Worm (Caenorhabditis elegans) whole organism, L1 larva: ENCODE data around the gene gldi-5.

ENCODE experiments used
- C04F5.9 ChIP-seq: sonication (generic microtip); optimal IDR thresholded peaks from 2 replicates; lab custom pipeline; 2016; ENCODE audit warnings: missing genetic modification characterization, missing compliant biosample characterization
- C16A3.4 ChIP-seq: fragments of 150-350 bp; optimal IDR thresholded peaks from 2 replicates; lab custom pipeline; 2014; ENCODE audit warnings: missing biosample characterization, missing genetic modification characterization
- C34B4.2 ChIP-seq: sonication (generic microtip); optimal IDR thresholded peaks from 2 replicates; lab custom pipeline; 2017; ENCODE audit warnings: mild to moderate bottlenecking, missing genetic modification characterization, missing compliant biosample characterization
- F16B12.6 ChIP-seq: fragments of 150-350 bp; optimal IDR thresholded peaks from 2 replicates; lab custom pipeline; 2014; ENCODE audit warnings: missing biosample characterization, missing genetic modification characterization
- alr-1 ChIP-seq: fragments of 200-800 bp; sonication (Bioruptor generic); optimal IDR thresholded peaks from 2 replicates; lab custom pipeline; 2018; ENCODE audit warnings: borderline replicate concordance, mild to moderate bottlenecking, missing genetic modification characterization, missing compliant biosample characterization
- aly-2 ChIP-seq: fragments of 150-350 bp; optimal IDR thresholded peaks from 2 replicates; lab custom pipeline; 2014; ENCODE audit warnings: missing biosample characterization, missing genetic modification characterization
- blmp-1 ChIP-seq: fragments of 150-350 bp; optimal IDR thresholded peaks from 2 replicates; lab custom pipeline; 2014; ENCODE audit warnings: missing biosample characterization, missing genetic modification characterization
- ceh-8 ChIP-seq: fragments of 200-800 bp; sonication (Bioruptor generic); optimal IDR thresholded peaks from 2 replicates; lab custom pipeline; 2018; ENCODE audit warnings: mild to moderate bottlenecking, missing genetic modification characterization, moderate library complexity, missing compliant biosample characterization
- ces-1 ChIP-seq: fragments of 150-350 bp; optimal IDR thresholded peaks from 2 replicates; lab custom pipeline; 2014; ENCODE audit warnings: missing biosample characterization, missing genetic modification reagents, missing genetic modification characterization
- dpl-1 ChIP-seq, 3 experiments: fragments of 150-350 bp in 2 of 3; sonication (generic microtip) in 1 of 3; optimal IDR thresholded peaks; 2 replicates each; lab custom pipeline; 2014 to 2017; ENCODE audit warnings: missing biosample characterization in 3 of 3, missing genetic modification characterization in 3 of 3, missing genetic modification reagents in 3 of 3
- dsc-1 ChIP-seq: sonication (generic microtip); optimal IDR thresholded peaks from 2 replicates; lab custom pipeline; 2016; ENCODE audit warnings: mild to moderate bottlenecking, missing genetic modification characterization, missing compliant biosample characterization
- efl-1 ChIP-seq, 4 experiments: fragments of 150-350 bp; optimal IDR thresholded peaks in 3 of 4; peaks in 1 of 4; 1 replicate in 1 of 4; 2 replicates in 3 of 4; lab custom pipeline; 2014; ENCODE audit warnings: missing biosample characterization in 2 of 4, missing genetic modification characterization in 2 of 4, missing genetic modification reagents in 2 of 4
- egl-27 ChIP-seq, 2 experiments: fragments of 150-350 bp in 1 of 2; sonication (generic microtip); optimal IDR thresholded peaks; 3 replicates each; lab custom pipeline; 2017 to 2018; ENCODE audit warnings: missing biosample characterization in 2 of 2, missing genetic modification characterization in 2 of 2, missing genetic modification reagents in 2 of 2
- elt-3 ChIP-seq, 6 experiments: fragments of 150-350 bp in 1 of 6; sonication (generic microtip); optimal IDR thresholded peaks; 2 replicates each; lab custom pipeline; 2017 to 2018; ENCODE audit warnings: missing biosample characterization in 6 of 6, missing genetic modification characterization in 6 of 6, inconsistent platforms in 1 of 6
- fkh-4 ChIP-seq: sonication (generic microtip); optimal IDR thresholded peaks from 2 replicates; lab custom pipeline; 2016; ENCODE audit warnings: missing compliant biosample characterization, missing genetic modification characterization, borderline replicate concordance
- grh-1 ChIP-seq: fragments of 200-800 bp; sonication (Bioruptor generic); IDR thresholded peaks from 2 replicates; pipeline ENCODE4 v1.3.6; 2022; ENCODE audit warnings: missing genetic modification reagents, missing genetic modification characterization, missing compliant biosample characterization
- hlh-4 ChIP-seq: sonication (generic microtip); optimal IDR thresholded peaks from 2 replicates; lab custom pipeline; 2016; ENCODE audit warnings: mild to moderate bottlenecking, missing genetic modification characterization, missing compliant biosample characterization
- irx-1 ChIP-seq: sonication (generic microtip); optimal IDR thresholded peaks from 2 replicates; lab custom pipeline; 2016; ENCODE audit warnings: missing genetic modification characterization, missing compliant biosample characterization
- lin-13 ChIP-seq: fragments of 150-350 bp; optimal IDR thresholded peaks from 2 replicates; lab custom pipeline; 2014; ENCODE audit warnings: missing biosample characterization, missing genetic modification reagents, missing genetic modification characterization
- lin-15B ChIP-seq: fragments of 150-350 bp; sonication (generic microtip); optimal IDR thresholded peaks from 3 replicates; lab custom pipeline; 2014; ENCODE audit warnings: missing biosample characterization, missing genetic modification characterization
- lin-35 ChIP-seq, 2 experiments: fragments of 150-350 bp; optimal IDR thresholded peaks; 2 replicates each; lab custom pipeline; 2014; ENCODE audit warnings: missing biosample characterization in 2 of 2, missing genetic modification characterization in 2 of 2, missing genetic modification reagents in 2 of 2
- lin-39 ChIP-seq: fragments of 150-350 bp; optimal IDR thresholded peaks from 2 replicates; lab custom pipeline; 2014; ENCODE audit warnings: missing biosample characterization, missing genetic modification reagents, missing genetic modification characterization
- lsy-2 ChIP-seq, 2 experiments: fragments of 150-350 bp; optimal IDR thresholded peaks; 2 replicates each; lab custom pipeline; 2014; ENCODE audit warnings: missing biosample characterization in 2 of 2, missing genetic modification characterization in 2 of 2
- mep-1 ChIP-seq: fragments of 150-350 bp; optimal IDR thresholded peaks from 2 replicates; lab custom pipeline; 2014; ENCODE audit warnings: missing biosample characterization, missing genetic modification characterization
- nhr-19 ChIP-seq: fragments of 200-800 bp; sonication (Bioruptor generic); conservative IDR thresholded peaks from 2 replicates; pipeline ENCODE4 v1.3.6; 2022; ENCODE audit warnings: missing genetic modification characterization, missing compliant biosample characterization
- nhr-20 ChIP-seq: sonication (generic microtip); optimal IDR thresholded peaks from 2 replicates; lab custom pipeline; 2016; ENCODE audit warnings: mild to moderate bottlenecking, missing genetic modification characterization, missing compliant biosample characterization
- nhr-47 ChIP-seq: sonication (generic microtip); optimal IDR thresholded peaks from 2 replicates; lab custom pipeline; 2016; ENCODE audit warnings: mild to moderate bottlenecking, missing genetic modification characterization, moderate library complexity, missing compliant biosample characterization
- nhr-71 ChIP-seq: sonication (generic microtip); optimal IDR thresholded peaks from 2 replicates; lab custom pipeline; 2016; ENCODE audit warnings: mild to moderate bottlenecking, missing genetic modification characterization, moderate library complexity, missing compliant biosample characterization
- nhr-76 ChIP-seq: sonication (generic microtip); optimal IDR thresholded peaks from 2 replicates; lab custom pipeline; 2017; ENCODE audit warnings: missing biosample characterization, missing genetic modification characterization
- nhr-77 ChIP-seq: fragments of 150-350 bp; optimal IDR thresholded peaks from 2 replicates; lab custom pipeline; 2014; ENCODE audit warnings: missing biosample characterization, missing genetic modification characterization
- nhr-85 ChIP-seq: sonication (generic microtip); peaks from one replicate; lab custom pipeline; 2016; ENCODE audit warnings: missing genetic modification characterization, inconsistent platforms, missing compliant biosample characterization
- nhr-90 ChIP-seq: sonication (generic microtip); optimal IDR thresholded peaks from 2 replicates; lab custom pipeline; 2016; ENCODE audit warnings: mild to moderate bottlenecking, missing genetic modification characterization, missing compliant biosample characterization; ENCODE audit not compliant: poor library complexity
- pag-3 ChIP-seq: sonication (generic microtip); optimal IDR thresholded peaks from 2 replicates; lab custom pipeline; 2017; ENCODE audit warnings: missing genetic modification characterization, mild to moderate bottlenecking, missing compliant biosample characterization, antibody characterized with exemption, borderline replicate concordance; ENCODE audit not compliant: insufficient read depth
- pax-3 ChIP-seq: fragments of 200-800 bp; sonication (Bioruptor generic); optimal IDR thresholded peaks from 2 replicates; lab custom pipeline; 2018; ENCODE audit warnings: mild to moderate bottlenecking, missing genetic modification characterization, moderate library complexity, missing compliant biosample characterization
- skn-1 ChIP-seq: fragments of 150-350 bp; optimal IDR thresholded peaks from 2 replicates; lab custom pipeline; 2014; ENCODE audit warnings: missing biosample characterization, missing genetic modification characterization
- sup-37 ChIP-seq: fragments of 200-800 bp; sonication (Bioruptor generic); optimal IDR thresholded peaks from 2 replicates; lab custom pipeline; 2018; ENCODE audit warnings: mild to moderate bottlenecking, missing genetic modification characterization, missing compliant biosample characterization
- tlp-1 ChIP-seq: fragments of 150-350 bp; optimal IDR thresholded peaks from 2 replicates; lab custom pipeline; 2014; ENCODE audit warnings: missing biosample characterization, missing genetic modification characterization
- unc-130 ChIP-seq: fragments of 150-350 bp; optimal IDR thresholded peaks from 2 replicates; lab custom pipeline; 2017; ENCODE audit warnings: missing biosample characterization, missing genetic modification characterization, inconsistent platforms
- unc-86 ChIP-seq: sonication (generic microtip); optimal IDR thresholded peaks from 2 replicates; lab custom pipeline; 2016; ENCODE audit warnings: missing genetic modification characterization, missing compliant biosample characterization
- unc-98 ChIP-seq: fragments of 200-800 bp; sonication (Bioruptor generic); IDR thresholded peaks from 2 replicates; pipeline ENCODE4 v1.3.6; 2022; ENCODE audit warnings: missing genetic modification characterization, missing compliant biosample characterization
- zag-1 ChIP-seq: fragments of 150-350 bp; optimal IDR thresholded peaks from 2 replicates; lab custom pipeline; 2014; ENCODE audit warnings: missing biosample characterization, missing genetic modification characterization
- ztf-11 ChIP-seq, 2 experiments: sonication (generic microtip); optimal IDR thresholded peaks; 2 replicates each; lab custom pipeline; 2016 to 2017; ENCODE audit warnings: missing genetic modification characterization in 2 of 2, missing biosample characterization in 1 of 2, missing compliant biosample characterization in 1 of 2
- ztf-4 ChIP-seq: fragments of 150-350 bp; optimal IDR thresholded peaks from 2 replicates; lab custom pipeline; 2014; ENCODE audit warnings: missing biosample characterization, missing genetic modification characterization

The gldi-5 gene

DNA sequence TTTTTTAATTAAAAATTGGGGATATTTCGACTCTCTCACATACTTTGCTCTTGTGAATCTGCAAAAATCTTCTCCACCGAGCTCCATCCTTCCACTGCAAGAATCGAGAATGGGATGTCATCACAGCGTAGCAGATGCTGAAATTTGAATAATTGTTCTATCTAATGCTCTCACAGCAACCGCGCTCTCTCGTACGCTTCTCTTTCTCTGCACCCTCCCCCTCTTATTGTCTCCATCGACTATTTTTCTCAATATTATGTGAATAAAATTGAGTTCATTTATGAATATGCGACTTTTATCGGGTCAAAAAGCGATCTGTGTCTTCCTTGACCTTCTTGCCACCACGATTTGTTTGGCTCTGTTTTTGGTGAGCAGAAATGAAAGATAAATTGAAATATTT is 7.7 kb upstream of the gldi-5 start, which contains the start of gene F34D10.3:
Gene F34D10.3 (plus strand): TSS at position 249 of the 400 bp plus-strand sequence.
- TF ChIP-seq efl-1 (optimal IDR thresholded peaks at IDR 0.05; lab: Kevin White, UChicago) (peak; percentile 3 to 18), efl-1 (GFP tag; optimal IDR thresholded peaks at IDR 0.05 in 1 of 2; lab: Kevin White, UChicago) (peak; percentile 6 to 51), skn-1 (tag; lab: Kevin White, UChicago) (no peak), lin-13 (GFP tag; lab: Kevin White, UChicago) (no peak), egl-27 (tag; optimal IDR thresholded peaks at IDR 0.05; lab: Kevin White, UChicago) (no peak), C34B4.2 (tag; lab: Kevin White, UChicago) (no peak), nhr-76 (tag; lab: Kevin White, UChicago) (no peak), ztf-4 (tag; lab: Kevin White, UChicago) (no peak), lsy-2 (tag; optimal IDR thresholded peaks at IDR 0.05; lab: Kevin White, UChicago) (peak in 1 of 2 experiments; percentile 48), alr-1 (tag; lab: Kevin White, UChicago) (no peak), ces-1 (GFP tag; lab: Kevin White, UChicago) (no peak), pax-3 (no peak), pag-3 (no peak), grh-1 (GFP tag; lab: Robert Waterston, UW) (no peak), dpl-1 (GFP tag; optimal IDR thresholded peaks at IDR 0.05; lab: Kevin White, UChicago) (peak in 1 of 3 experiments; percentile 27), sup-37 (no peak), zag-1 (no peak), ztf-11 (tag; optimal IDR thresholded peaks at IDR 0.05; lab: Kevin White, UChicago) (no peak), C16A3.4 (no peak), lin-35 (GFP tag; optimal IDR thresholded peaks at IDR 0.05; lab: Kevin White, UChicago) (peak; percentile 18 to 47), unc-130 (tag; lab: Kevin White, UChicago) (no peak), nhr-19 (no peak), dsc-1 (tag; lab: Kevin White, UChicago) (no peak), hlh-4 (tag; lab: Kevin White, UChicago) (no peak), nhr-90 (tag; lab: Kevin White, UChicago) (no peak), nhr-77 (tag; lab: Kevin White, UChicago) (no peak), elt-3 (tag; optimal IDR thresholded peaks at IDR 0.05; lab: Kevin White, UChicago) (no peak), aly-2 (tag; lab: Kevin White, UChicago) (no peak), ceh-8 (GFP tag; lab: Kevin White, UChicago) (no peak)
- TF ChIP-seq, all 84 proteins: peak for 4

DNA sequence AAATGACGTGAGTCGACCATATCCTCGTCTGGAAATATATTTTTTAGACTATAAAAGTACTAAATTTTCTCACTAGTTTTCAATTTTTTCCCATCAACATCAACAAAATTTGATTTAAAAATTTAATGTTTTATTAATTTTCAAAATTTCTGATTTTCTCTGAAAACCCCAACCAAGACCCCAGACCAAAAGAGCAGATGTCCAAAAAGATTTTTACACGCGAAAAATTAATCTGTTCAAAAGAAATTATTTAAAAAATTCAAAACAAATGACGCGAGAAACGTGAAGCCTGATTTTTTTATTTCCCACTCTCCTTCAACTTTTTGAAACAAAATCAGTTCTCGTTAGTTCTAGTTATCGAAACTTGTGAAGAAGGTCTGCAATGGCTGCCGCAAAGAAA is 4.2 kb upstream of the gldi-5 start, which contains the start of gene F34D10.8:
Gene F34D10.8 (plus strand): TSS at position 301 of the 400 bp plus-strand sequence.
- TF ChIP-seq dpl-1 (GFP tag; optimal IDR thresholded peaks at IDR 0.05; lab: Kevin White, UChicago): no peak
- no peak for TF ChIP-seq fkh-4
- TF ChIP-seq blmp-1 (tag; lab: Kevin White, UChicago): no peak
- TF ChIP-seq nhr-85 (tag; lab: Kevin White, UChicago): peak; percentile 56

DNA sequence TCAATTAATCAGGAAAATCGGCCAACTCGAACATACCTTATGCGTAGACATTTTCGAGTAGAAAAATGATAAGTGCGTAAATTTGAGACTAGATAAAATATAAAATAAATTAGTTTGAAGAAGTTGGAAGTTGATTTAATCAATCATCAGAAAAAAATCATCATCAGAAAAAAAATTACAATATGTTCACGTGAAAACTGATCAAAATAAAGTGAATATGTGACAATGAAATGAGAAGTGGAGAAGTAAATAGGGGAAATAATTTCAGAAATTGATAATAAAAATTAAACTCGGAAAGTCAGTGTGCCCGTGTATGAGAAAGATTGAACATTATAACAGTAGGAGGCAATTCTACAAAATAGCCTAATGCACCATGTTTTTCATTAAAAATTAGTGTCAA is 3.2 kb upstream of the gldi-5 start, which contains the start of gene F34D10.9:
Gene F34D10.9 (minus strand): TSS at position 101 of the 400 bp plus-strand sequence.
- TF ChIP-seq unc-130 (tag; lab: Kevin White, UChicago) (no peak), unc-98 (GFP tag; lab: Robert Waterston, UW) (no peak), irx-1 (tag; lab: Kevin White, UChicago) (no peak), skn-1 (tag; lab: Kevin White, UChicago) (no peak)
- TF ChIP-seq, all 84 proteins: peak for 0

DNA sequence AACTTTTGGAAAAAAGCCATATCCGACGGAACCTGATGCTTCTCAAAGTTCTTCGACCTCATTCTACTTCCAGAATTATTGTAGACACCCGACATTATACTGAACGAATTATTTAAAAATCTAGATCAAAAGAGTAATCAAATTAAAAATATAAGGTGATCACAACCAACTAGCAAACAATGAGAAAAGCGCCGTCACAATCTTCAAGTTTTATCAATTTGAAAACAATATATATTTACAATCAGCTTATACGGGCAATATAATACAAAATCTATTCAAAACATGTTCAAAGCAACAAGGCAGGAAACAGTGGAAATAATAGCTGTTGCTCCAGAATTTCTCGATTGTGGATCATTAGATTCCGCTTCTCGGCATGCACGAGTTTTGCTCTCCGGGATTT is 1.4 kb downstream of the gldi-5 start, which contains the start of gene C14B1.12:
Gene C14B1.12 (minus strand): TSS at position 101 of the 400 bp plus-strand sequence.
- TF ChIP-seq tlp-1 (no peak), nhr-20 (no peak), nhr-47 (tag; lab: Kevin White, UChicago) (no peak), elt-3 (tag; optimal IDR thresholded peaks at IDR 0.05; lab: Kevin White, UChicago) (no peak), C04F5.9 (tag; lab: Kevin White, UChicago) (no peak), irx-1 (tag; lab: Kevin White, UChicago) (no peak), mep-1 (tag; lab: Kevin White, UChicago) (no peak), nhr-71 (tag; lab: Kevin White, UChicago) (no peak), lin-15B (no peak), unc-86 (no peak), C34B4.2 (tag; lab: Kevin White, UChicago) (no peak), F16B12.6 (tag; lab: Kevin White, UChicago) (no peak), lin-39 (tag; lab: Kevin White, UChicago) (no peak)
